Worm (Caenorhabditis elegans) whole organism, L4 larva: Measurements from ENCODE around the gene F09E10.1.

Source experiments
- ama-1 ChIP-seq: fragments of 150-350 bp; optimal IDR thresholded peaks from 2 replicates; lab custom pipeline; 2014; ENCODE audit warnings: inconsistent platforms, mixed read lengths
- lin-39 ChIP-seq: fragments of 150-350 bp; optimal IDR thresholded peaks from 2 replicates; lab custom pipeline; 2014; ENCODE audit warnings: missing biosample characterization, missing genetic modification reagents, missing genetic modification characterization
- nhr-10 ChIP-seq: fragments of 150-350 bp; optimal IDR thresholded peaks from 2 replicates; lab custom pipeline; 2014; ENCODE audit warnings: missing biosample characterization, missing genetic modification characterization
- snpc-4 ChIP-seq: fragments of 150-350 bp; optimal IDR thresholded peaks from 2 replicates; lab custom pipeline; 2014; ENCODE audit warnings: missing biosample characterization, missing genetic modification characterization
- unc-130 ChIP-seq: sonication (generic microtip); optimal IDR thresholded peaks from 2 replicates; lab custom pipeline; 2016; ENCODE audit warnings: missing genetic modification reagents, missing genetic modification characterization, missing compliant biosample characterization

ce11 chrX:1527338-1527737, 24.7 kb downstream of the F09E10.1 start:
- no peak for TF ChIP-seq lin-39 (tag; lab: Kevin White, UChicago)
- no peak for TF ChIP-seq ama-1
- no peak for TF ChIP-seq unc-130 (GFP tag; lab: Kevin White, UChicago)
- TF ChIP-seq nhr-10 (tag; lab: Kevin White, UChicago), result no peak
- TF ChIP-seq snpc-4 (tag; lab: Kevin White, UChicago), result no peak
